Fruit fly (Drosophila melanogaster) whole organism: Measurements from ENCODE around the gene CG7131.
A peak's percentile ranks its signal among the peaks of the same experiment; 100 is the strongest.

Experiments used
- CG8478 ChIP-seq: fragments of >200 bp; optimal IDR thresholded peaks from 2 replicates; lab custom pipeline; 2018; ENCODE audit warnings: inconsistent platforms
- Dll ChIP-seq: fragments of >200 bp; optimal IDR thresholded peaks from 2 replicates; lab custom pipeline; 2017
- EcR ChIP-seq, 2 experiments: fragments of >200 bp; optimal IDR thresholded peaks; 2 replicates each; lab custom pipeline; 2017; ENCODE audit warnings: missing biosample characterization in 2 of 2, missing genetic modification characterization in 2 of 2, missing genetic modification reagents in 2 of 2
- pan ChIP-seq: fragments of >200 bp; optimal IDR thresholded peaks from 2 replicates; lab custom pipeline; 2017
- psq ChIP-seq: fragments of >200 bp; optimal IDR thresholded peaks from 2 replicates; lab custom pipeline; 2017
- usp ChIP-seq: fragments of >200 bp; optimal IDR thresholded peaks from 2 replicates; lab custom pipeline; 2017; ENCODE audit warnings: missing biosample characterization, missing genetic modification characterization, mixed read lengths

dm6 chr3R:18244171-18245043 lies 44.2 kb downstream of the CG7131 start:
- no peak for TF ChIP-seq psq (lab: Kevin White, UChicago)
- no peak for TF ChIP-seq pan (lab: Kevin White, UChicago)
- peak in 1 of 2 experiments; percentile 79 for TF ChIP-seq EcR (GFP tag; optimal IDR thresholded peaks at IDR 0.05; lab: Kevin White, UChicago)
- peak; percentile 89 for TF ChIP-seq CG8478 (lab: Kevin White, UChicago)
- no peak for TF ChIP-seq usp (GFP tag; lab: Kevin White, UChicago)
- TF ChIP-seq Dll (lab: Kevin White, UChicago) = peak; percentile 93
